Fruit fly (Drosophila melanogaster) whole organism, embryonic: ENCODE results near the gene CG44142.

ENCODE experiments used
- CG17186 ChIP-seq: fragments of 200-800 bp; sonication (Bioruptor generic); optimal IDR thresholded peaks from 3 replicates; lab custom pipeline; 2017; ENCODE audit warnings: missing biosample characterization, missing genetic modification reagents, missing genetic modification characterization
- CG4730 ChIP-seq: fragments of 200-800 bp; sonication (Bioruptor generic); IDR thresholded peaks from 2 replicates; pipeline ENCODE4 v1.3.6; 2022; ENCODE audit warnings: missing biosample characterization, missing genetic modification characterization
- Rfx ChIP-seq: fragments of 200-800 bp; sonication (Bioruptor generic); IDR thresholded peaks from 2 replicates; pipeline ENCODE4 v1.3.6; 2022; ENCODE audit warnings: missing biosample characterization, missing genetic modification characterization
- onecut ChIP-seq: fragments of 200-800 bp; sonication (Bioruptor generic); IDR thresholded peaks from 2 replicates; pipeline ENCODE4 v1.3.6; 2022; ENCODE audit warnings: missing biosample characterization, missing genetic modification characterization

dm6 chr3R:13274257-13274796 lies 38.7 kb downstream of the CG44142 start:
- TF ChIP-seq Rfx (GFP tag; lab: Robert Waterston, UW) (no peak), CG4730 (GFP tag; lab: Robert Waterston, UW) (no peak), onecut (GFP tag; lab: Robert Waterston, UW) (no peak), CG17186 (GFP tag; lab: Kevin White, UChicago) (no peak)
